Worm (Caenorhabditis elegans): ENCODE measurements around the gene C56G2.9.

The C56G2.9 gene

DNA sequence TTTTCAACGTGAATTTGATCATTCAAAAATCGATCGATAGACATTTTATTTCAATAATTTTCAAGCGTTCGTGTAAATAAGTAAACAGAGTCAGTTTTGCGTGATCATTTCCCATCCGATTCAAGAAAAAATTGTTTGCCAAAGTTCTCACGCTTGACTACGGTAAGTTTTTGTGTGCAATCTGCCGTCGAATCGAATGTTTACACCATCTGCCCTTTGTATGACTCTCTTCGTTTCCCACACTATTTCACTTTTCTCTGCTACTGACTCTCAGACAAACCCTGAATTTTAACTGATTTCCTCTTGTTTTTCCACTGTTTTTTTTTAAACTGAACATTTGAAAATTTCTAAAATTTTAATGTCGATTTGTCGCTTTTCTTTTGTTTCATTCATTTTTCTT lies 1.6 kb upstream of the C56G2.9 start (continued):
- TF ChIP-seq mml-1 (tag; optimal IDR thresholded peaks at IDR 0.05) (no peak), lsy-12 (tag; optimal IDR thresholded peaks at IDR 0.05) (peak; percentile 75), aly-2 (tag; optimal IDR thresholded peaks at IDR 0.05) (no peak)

DNA sequence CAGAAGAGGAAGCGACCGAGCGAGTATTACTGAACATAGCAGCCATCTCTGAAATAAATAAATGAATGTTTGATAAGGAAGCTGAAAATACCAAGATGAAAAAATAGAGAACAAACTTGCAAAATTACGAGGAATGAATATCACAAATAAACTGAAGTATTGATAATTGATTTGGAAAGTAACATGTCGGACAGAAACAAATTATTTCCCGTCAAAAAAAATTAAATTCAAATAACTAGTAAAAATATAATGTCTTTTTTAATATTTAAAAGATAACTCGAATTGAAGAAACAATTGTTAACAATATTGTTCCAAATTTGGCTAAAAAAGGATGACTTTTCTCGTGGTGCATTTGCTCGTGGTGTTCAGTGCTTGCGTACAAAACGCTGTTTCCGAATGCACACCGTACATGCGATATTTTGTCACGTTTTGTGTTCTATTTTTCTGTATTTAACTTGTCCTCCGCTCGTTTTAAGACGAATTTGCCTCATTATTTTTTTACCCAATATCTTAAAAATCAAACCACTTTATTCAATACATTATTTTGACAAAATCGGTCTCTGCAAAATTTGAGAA lies 1.2 kb downstream of the C56G2.9 start, which contains the start of gene rpn-13:
Gene rpn-13 (minus strand): TSS at position 51 of the 576 bp plus-strand sequence.
- peak; percentile 78 for TF ChIP-seq pha-4 (tag; optimal IDR thresholded peaks at IDR 0.05)
- no peak for TF ChIP-seq elt-1 (tag; optimal IDR thresholded peaks at IDR 0.05)
- peak; percentile 42 for TF ChIP-seq hmg-11 (tag; optimal IDR thresholded peaks at IDR 0.05)
- peak; percentile 53 for TF ChIP-seq nhr-23 (tag; optimal IDR thresholded peaks at IDR 0.05)
- TF ChIP-seq skn-1 (tag; optimal IDR thresholded peaks at IDR 0.05) = peak; percentile 98
- TF ChIP-seq nhr-25 (tag; optimal IDR thresholded peaks at IDR 0.05) = peak; percentile 21
- no peak for TF ChIP-seq daf-12 (tag; optimal IDR thresholded peaks at IDR 0.05)
- no peak for TF ChIP-seq nhr-67 (tag; optimal IDR thresholded peaks at IDR 0.05)
- no peak for TF ChIP-seq ZK546.5 (tag; optimal IDR thresholded peaks at IDR 0.05)
- TF ChIP-seq fkh-2 (tag; optimal IDR thresholded peaks at IDR 0.05) = no peak
- TF ChIP-seq unc-39 (tag; optimal IDR thresholded peaks at IDR 0.05) = no peak
- TF ChIP-seq mdl-1 (tag; optimal IDR thresholded peaks at IDR 0.05) = no peak
- peak; percentile 28 for TF ChIP-seq snpc-4 (tag; optimal IDR thresholded peaks at IDR 0.05)
- TF ChIP-seq lin-39 (tag; optimal IDR thresholded peaks at IDR 0.05) = no peak
- no peak for TF ChIP-seq tbx-2 (tag; optimal IDR thresholded peaks at IDR 0.05)
- TF ChIP-seq nfya-1 (tag; optimal IDR thresholded peaks at IDR 0.05; ENCODE audit: insufficient read depth) = peak; percentile 87
- TF ChIP-seq ama-1 (optimal IDR thresholded peaks at IDR 0.05) = peak; percentile 0
- no peak for TF ChIP-seq unc-62 (GFP tag; optimal IDR thresholded peaks at IDR 0.05)
- TF ChIP-seq jun-1 (tag; optimal IDR thresholded peaks at IDR 0.05) = no peak
- peak; percentile 46 for TF ChIP-seq lin-15B (tag; optimal IDR thresholded peaks at IDR 0.05)
- TF ChIP-seq sea-2 (GFP tag; optimal IDR thresholded peaks at IDR 0.05) = no peak
- TF ChIP-seq elt-2 (tag; optimal IDR thresholded peaks at IDR 0.05) = peak; percentile 15

- TF ChIP-seq pha-4 (tag; optimal IDR thresholded peaks at IDR 0.05) (no peak), egl-5 (tag; optimal IDR thresholded peaks at IDR 0.05) (no peak), skn-1 (tag; optimal IDR thresholded peaks at IDR 0.05) (no peak), nhr-12 (tag; optimal IDR thresholded peaks at IDR 0.05) (no peak), mml-1 (tag; optimal IDR thresholded peaks at IDR 0.05) (no peak), daf-12 (tag; optimal IDR thresholded peaks at IDR 0.05) (no peak), elt-3 (tag; optimal IDR thresholded peaks at IDR 0.05) (peak in 1 of 3 experiments; percentile 89), jun-1 (tag; optimal IDR thresholded peaks at IDR 0.05) (no peak), nhr-237 (tag; optimal IDR thresholded peaks at IDR 0.05) (no peak), lin-39 (tag; optimal IDR thresholded peaks at IDR 0.05) (no peak), ztf-11 (tag; optimal IDR thresholded peaks at IDR 0.05) (no peak), snpc-4 (tag; optimal IDR thresholded peaks at IDR 0.05) (no peak), nhr-25 (tag; optimal IDR thresholded peaks at IDR 0.05) (no peak), elt-2 (tag; optimal IDR thresholded peaks at IDR 0.05) (peak; percentile 29), unc-62 (GFP tag; optimal IDR thresholded peaks at IDR 0.05) (no peak), ceh-28 (tag; optimal IDR thresholded peaks at IDR 0.05) (no peak), fkh-10 (GFP tag; optimal IDR thresholded peaks at IDR 0.05) (no peak), nhr-11 (tag; optimal IDR thresholded peaks at IDR 0.05) (no peak), lin-15B (tag; optimal IDR thresholded peaks at IDR 0.05) (no peak), nhr-23 (tag; optimal IDR thresholded peaks at IDR 0.05) (peak; percentile 15), aly-2 (tag; optimal IDR thresholded peaks at IDR 0.05) (no peak), ceh-9 (tag; optimal IDR thresholded peaks at IDR 0.05) (no peak), nhr-67 (tag; optimal IDR thresholded peaks at IDR 0.05) (no peak), sea-2 (GFP tag; optimal IDR thresholded peaks at IDR 0.05) (no peak), eor-1 (tag; optimal IDR thresholded peaks at IDR 0.05) (no peak)
Observed at ce11 chrIII:6339919-6340434, 3.2 kb downstream of the C56G2.9 start, which contains the start of gene let-767. Gene let-767, minus strand, starts transcription at chrIII:6339969.

ce11 chrIII:6334364-6334763 lies 8.8 kb downstream of the C56G2.9 start:
- TF ChIP-seq unc-62 (GFP tag; optimal IDR thresholded peaks at IDR 0.05) (no peak), elt-1 (tag; optimal IDR thresholded peaks at IDR 0.05) (no peak), eor-1 (tag; optimal IDR thresholded peaks at IDR 0.05) (no peak), nhr-43 (tag; optimal IDR thresholded peaks at IDR 0.05; ENCODE audit: poor library complexity, severe bottlenecking) (no peak), egl-5 (tag; optimal IDR thresholded peaks at IDR 0.05) (no peak), fkh-10 (GFP tag; optimal IDR thresholded peaks at IDR 0.05) (peak; percentile 55), mdl-1 (tag; optimal IDR thresholded peaks at IDR 0.05) (no peak)
